Fruit fly (Drosophila melanogaster) whole organism, larva: ENCODE results near the gene CG3226.
A peak's percentile ranks its signal among the peaks of the same experiment; 100 is the strongest.

Source experiments
- noc ChIP-seq: fragments of 200-800 bp; sonication (Bioruptor generic); optimal IDR thresholded peaks from 3 replicates; lab custom pipeline; 2019; ENCODE audit warnings: missing biosample characterization, mild to moderate bottlenecking, missing genetic modification characterization, moderate library complexity

CG3226 gene

dm6 chrX:6654198-6654831 is at the start of gene CG3226, which contains the start of gene Cdc7:
CG3226 (minus strand) TSS chrX:6654248.
Cdc7 (plus strand) TSS chrX:6654541.
- peak; percentile 66 for TF ChIP-seq noc (tag; lab: Kevin White, UChicago)

dm6 chrX:6703237-6703636 is 49.2 kb upstream of the CG3226 start:
- TF ChIP-seq noc (tag; lab: Kevin White, UChicago) = no peak

dm6 chrX:6702591-6702990 is 48.5 kb upstream of the CG3226 start:
- TF ChIP-seq noc (tag; lab: Kevin White, UChicago) = no peak

dm6 chrX:6702028-6702433 is 48.0 kb upstream of the CG3226 start:
- no peak for TF ChIP-seq noc (tag; lab: Kevin White, UChicago)

dm6 chrX:6700990-6701530 is 47.0 kb upstream of the CG3226 start:
- no peak for TF ChIP-seq noc (tag; lab: Kevin White, UChicago)

dm6 chrX:6700263-6700989 is 46.4 kb upstream of the CG3226 start:
- no peak for TF ChIP-seq noc (tag; lab: Kevin White, UChicago)

dm6 chrX:6699255-6699885 is 45.3 kb upstream of the CG3226 start, which contains the start of gene CG14441:
CG14441 (plus strand) TSS chrX:6699508.
- peak; percentile 86 for TF ChIP-seq noc (tag; lab: Kevin White, UChicago)

dm6 chrX:6698248-6698812 is 44.3 kb upstream of the CG3226 start, which contains the start of gene CG14440:
CG14440 (minus strand) TSS chrX:6698567.
- peak; percentile 18 for TF ChIP-seq noc (tag; lab: Kevin White, UChicago)

- peak; percentile 63 for TF ChIP-seq noc (tag; lab: Kevin White, UChicago)
Observed at dm6 chrX:6696467-6696866, 42.4 kb upstream of the CG3226 start.

dm6 chrX:6694979-6695388 is 40.9 kb upstream of the CG3226 start, which contains the start of gene CG14442:
CG14442 (minus strand) TSS chrX:6695007.
- peak; percentile 50 for TF ChIP-seq noc (tag; lab: Kevin White, UChicago)

- peak; percentile 24 for TF ChIP-seq noc (tag; lab: Kevin White, UChicago)
Observed at dm6 chrX:6694105-6694788, 40.2 kb upstream of the CG3226 start.

dm6 chrX:6688620-6689400 is 34.8 kb upstream of the CG3226 start, which contains the start of gene CG3184:
CG3184 (minus strand) TSS chrX:6688774.
- TF ChIP-seq noc (tag; lab: Kevin White, UChicago) = no peak

dm6 chrX:6687267-6687666 is 33.2 kb upstream of the CG3226 start, which contains the start of gene CG44303:
CG44303 (minus strand) TSS chrX:6687420.
- TF ChIP-seq noc (tag; lab: Kevin White, UChicago) = no peak
